Fruit fly (Drosophila melanogaster) whole organism, adult: Measurements from ENCODE around the gene CG10005.

Experiments
- CG11617 ChIP-seq: fragments of 200-800 bp; sonication (Bioruptor generic); optimal IDR thresholded peaks from 2 replicates; lab custom pipeline; 2017; ENCODE audit warnings: mild to moderate bottlenecking, missing biosample characterization, missing genetic modification reagents, missing genetic modification characterization
- CG12768 ChIP-seq: fragments of 200-800 bp; sonication (Bioruptor generic); optimal IDR thresholded peaks from 2 replicates; lab custom pipeline; 2017; ENCODE audit warnings: missing biosample characterization, missing genetic modification characterization, mild to moderate bottlenecking, moderate library complexity, missing genetic modification reagents
- CG14711 ChIP-seq: fragments of 200-800 bp; sonication (Bioruptor generic); optimal IDR thresholded peaks from 2 replicates; lab custom pipeline; 2018; ENCODE audit warnings: missing biosample characterization, mild to moderate bottlenecking, missing genetic modification characterization, moderate library complexity
- CG1620 ChIP-seq: fragments of 200-800 bp; sonication (Bioruptor generic); optimal IDR thresholded peaks from 2 replicates; lab custom pipeline; 2016; ENCODE audit warnings: missing biosample characterization, missing genetic modification characterization
- CG33017 ChIP-seq: fragments of 200-800 bp; sonication (Bioruptor generic); optimal IDR thresholded peaks from 2 replicates; lab custom pipeline; 2018; ENCODE audit warnings: missing biosample characterization, mild to moderate bottlenecking, missing genetic modification characterization, moderate library complexity
- CG5204 ChIP-seq: fragments of 200-800 bp; sonication (Bioruptor generic); optimal IDR thresholded peaks from 2 replicates; lab custom pipeline; 2016; ENCODE audit warnings: missing biosample characterization, missing genetic modification characterization
- CG7045 ChIP-seq: fragments of 200-800 bp; sonication (Bioruptor generic); optimal IDR thresholded peaks from 2 replicates; lab custom pipeline; 2017; ENCODE audit warnings: missing biosample characterization, mild to moderate bottlenecking, missing genetic modification characterization
- CG7101 ChIP-seq: fragments of 200-800 bp; sonication (Bioruptor generic); optimal IDR thresholded peaks from 2 replicates; lab custom pipeline; 2018; ENCODE audit warnings: missing biosample characterization, mild to moderate bottlenecking, missing genetic modification characterization, moderate library complexity
- Clk ChIP-seq: fragments of 200-800 bp; sonication (Bioruptor generic); optimal IDR thresholded peaks from 2 replicates; lab custom pipeline; 2017; ENCODE audit warnings: missing biosample characterization, missing genetic modification characterization
- Crg-1 ChIP-seq: fragments of 200-800 bp; sonication (Bioruptor generic); optimal IDR thresholded peaks from 2 replicates; lab custom pipeline; 2016; ENCODE audit warnings: missing biosample characterization, missing genetic modification characterization
- Hr96 ChIP-seq: fragments of 200-800 bp; sonication (Bioruptor generic); optimal IDR thresholded peaks from 2 replicates; lab custom pipeline; 2016; ENCODE audit warnings: missing biosample characterization, missing genetic modification characterization
- Mnt ChIP-seq: fragments of 200-800 bp; sonication (Bioruptor generic); optimal IDR thresholded peaks from 2 replicates; lab custom pipeline; 2016; ENCODE audit warnings: missing biosample characterization, mild to moderate bottlenecking, missing genetic modification characterization
- bab1 ChIP-seq: fragments of 200-800 bp; sonication (Bioruptor generic); optimal IDR thresholded peaks from 3 replicates; lab custom pipeline; 2019; ENCODE audit warnings: missing biosample characterization, mild to moderate bottlenecking, missing genetic modification characterization, moderate library complexity
- cic ChIP-seq: fragments of 200-800 bp; sonication (Bioruptor generic); optimal IDR thresholded peaks from 2 replicates; lab custom pipeline; 2017; ENCODE audit warnings: missing biosample characterization, mild to moderate bottlenecking, missing genetic modification characterization, moderate library complexity
- cnc ChIP-seq, 2 experiments: fragments of >200 bp; optimal IDR thresholded peaks; 2 replicates each; lab custom pipeline; 2017
- kay ChIP-seq: fragments of 200-800 bp; sonication (Bioruptor generic); peaks from one replicate; lab custom pipeline; 2016; ENCODE audit warnings: missing biosample characterization, missing genetic modification characterization, borderline replicate concordance
- ovo ChIP-seq: fragments of 200-800 bp; sonication (Bioruptor generic); optimal IDR thresholded peaks from 2 replicates; lab custom pipeline; 2016; ENCODE audit warnings: missing biosample characterization, missing genetic modification characterization
- pad ChIP-seq: fragments of 200-800 bp; sonication (Bioruptor generic); optimal IDR thresholded peaks from 3 replicates; lab custom pipeline; 2017; ENCODE audit warnings: missing biosample characterization, missing genetic modification characterization, mild to moderate bottlenecking, moderate library complexity, missing genetic modification reagents
- tj ChIP-seq: fragments of 200-800 bp; sonication (Bioruptor generic); optimal IDR thresholded peaks from 3 replicates; lab custom pipeline; 2017; ENCODE audit warnings: missing biosample characterization, mild to moderate bottlenecking, missing genetic modification characterization, moderate library complexity
- toe ChIP-seq: fragments of 200-800 bp; sonication (Bioruptor generic); optimal IDR thresholded peaks from 2 replicates; lab custom pipeline; 2016; ENCODE audit warnings: missing biosample characterization, missing genetic modification characterization

CG10005 gene

DNA sequence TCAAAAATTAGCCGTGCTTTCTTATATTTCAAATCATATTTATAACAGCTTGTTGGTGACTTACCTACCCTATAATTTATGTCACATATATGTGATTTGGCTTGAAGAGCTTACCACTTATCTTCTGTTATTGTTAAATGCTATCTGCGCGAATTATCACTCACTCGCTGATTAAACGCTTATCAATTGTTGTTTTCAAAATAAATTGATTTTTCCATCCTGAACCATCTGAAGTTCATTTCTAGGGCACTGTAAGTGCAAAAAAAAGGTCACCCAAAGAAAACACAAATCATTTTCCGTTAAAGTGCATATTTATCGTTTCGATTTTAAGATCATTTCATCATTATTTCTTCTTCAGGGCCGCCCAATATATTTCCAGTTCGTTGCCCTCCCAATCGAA, 1.3 kb upstream of the CG10005 start:
- TF ChIP-seq CG5204 (no peak), CG14711 (tag; lab: Kevin White, UChicago) (no peak), ovo (no peak), CG1620 (GFP tag; lab: Kevin White, UChicago) (no peak), kay (GFP tag; lab: Kevin White, UChicago) (peak; percentile 37)

DNA sequence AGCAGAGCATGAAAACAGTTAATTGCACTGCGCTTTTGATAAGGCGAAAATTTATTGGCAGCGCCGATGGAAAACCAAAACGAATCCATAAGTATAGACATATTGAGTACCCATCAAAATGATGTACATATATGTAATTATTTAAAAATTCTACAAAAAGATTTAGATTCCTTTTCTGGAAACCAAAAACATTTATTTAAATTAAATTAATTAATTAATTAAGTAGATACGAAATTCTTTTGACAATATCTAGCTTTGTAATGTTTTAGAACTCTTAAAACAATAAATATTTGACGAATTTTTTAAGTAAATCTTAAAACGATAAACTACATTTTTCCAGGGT, 310 bp upstream of the CG10005 start:
- TF ChIP-seq CG7101 (tag; lab: Kevin White, UChicago) = no peak
- no peak for TF ChIP-seq CG12768 (GFP tag; lab: Kevin White, UChicago)
- TF ChIP-seq Crg-1 (GFP tag; lab: Kevin White, UChicago) = no peak
- TF ChIP-seq kay (GFP tag; lab: Kevin White, UChicago) = peak; percentile 70

- TF ChIP-seq CG7101 (tag; lab: Kevin White, UChicago) (peak; percentile 31), CG1620 (GFP tag; lab: Kevin White, UChicago) (no peak), Crg-1 (GFP tag; lab: Kevin White, UChicago) (no peak), Hr96 (GFP tag; lab: Kevin White, UChicago) (no peak), CG14711 (tag; lab: Kevin White, UChicago) (peak; percentile 32), CG33017 (tag; lab: Kevin White, UChicago) (peak; percentile 16), CG7045 (GFP tag; lab: Kevin White, UChicago) (no peak), toe (GFP tag; lab: Kevin White, UChicago) (no peak), CG12768 (GFP tag; lab: Kevin White, UChicago) (peak; percentile 42), Mnt (GFP tag; lab: Kevin White, UChicago) (peak; percentile 43), pad (GFP tag; lab: Kevin White, UChicago) (no peak), bab1 (peak; percentile 40), tj (peak; percentile 52), CG5204 (no peak), cic (peak; percentile 49), Clk (no peak), ovo (peak; percentile 33)
These were observed 2.4 kb downstream of the CG10005 start, which contains the start of gene Tango9 for dm6 chr3R:11974631-11975030. Tango9 (minus strand) TSS chr3R:11974910.

DNA sequence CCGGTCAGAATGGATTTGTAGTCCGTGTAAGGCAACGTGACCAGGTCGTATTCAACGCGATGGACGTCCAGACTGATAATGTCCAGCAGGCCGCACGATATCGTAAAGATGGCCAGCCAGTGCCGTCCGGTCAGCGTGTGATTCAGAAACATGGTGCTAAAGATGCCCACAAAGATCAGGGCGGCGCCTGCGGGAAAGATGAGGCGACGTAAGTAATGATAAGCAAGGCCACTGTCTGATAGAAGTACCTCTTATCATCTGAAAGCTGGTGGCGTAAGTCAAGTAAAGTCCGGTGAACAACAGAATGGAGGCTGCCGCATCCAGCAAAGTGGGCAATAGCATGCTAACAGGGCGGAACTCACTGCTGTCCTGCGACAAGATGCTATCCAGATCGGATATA, 3.2 kb downstream of the CG10005 start:
- no peak for TF ChIP-seq bab1
- TF ChIP-seq CG11617 (GFP tag; lab: Kevin White, UChicago) = no peak
- no peak for TF ChIP-seq cic
- no peak for TF ChIP-seq Hr96 (GFP tag; lab: Kevin White, UChicago)
- no peak for TF ChIP-seq pad (GFP tag; lab: Kevin White, UChicago)
- no peak for TF ChIP-seq Mnt (GFP tag; lab: Kevin White, UChicago)
- TF ChIP-seq CG12768 (GFP tag; lab: Kevin White, UChicago) = no peak
- no peak for TF ChIP-seq ovo
- TF ChIP-seq CG7045 (GFP tag; lab: Kevin White, UChicago) = no peak
- no peak for TF ChIP-seq CG7101 (tag; lab: Kevin White, UChicago)
- no peak for TF ChIP-seq tj
- TF ChIP-seq CG5204 = no peak
- no peak for TF ChIP-seq CG1620 (GFP tag; lab: Kevin White, UChicago)
- no peak for TF ChIP-seq Crg-1 (GFP tag; lab: Kevin White, UChicago)
- no peak for TF ChIP-seq CG14711 (tag; lab: Kevin White, UChicago)

DNA sequence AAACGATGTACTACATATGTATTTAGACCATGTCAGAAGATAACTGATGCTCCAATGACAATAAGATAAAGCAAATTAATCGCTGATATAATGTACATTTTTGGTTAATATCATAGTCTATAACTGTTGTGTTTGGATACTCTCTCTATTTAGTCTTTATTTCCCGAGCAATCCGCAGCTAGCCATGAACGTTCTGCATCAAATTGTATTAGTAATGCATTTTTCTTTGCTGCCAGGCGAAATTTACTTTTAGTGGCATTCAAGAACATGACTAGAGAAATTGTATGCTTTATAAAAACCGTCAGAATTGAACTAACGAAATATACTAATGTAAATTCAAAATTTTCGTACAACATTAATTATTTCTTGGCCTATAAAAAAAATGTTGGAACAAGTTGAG, 5.6 kb downstream of the CG10005 start, which contains the start of gene GC2:
Gene GC2, plus strand, starts transcription at position 301 of the 400 bp plus-strand sequence.
- no peak for TF ChIP-seq Hr96 (GFP tag; lab: Kevin White, UChicago)
- no peak for TF ChIP-seq pad (GFP tag; lab: Kevin White, UChicago)
- no peak for TF ChIP-seq CG7045 (GFP tag; lab: Kevin White, UChicago)
- no peak for TF ChIP-seq kay (GFP tag; lab: Kevin White, UChicago)
- no peak for TF ChIP-seq CG33017 (tag; lab: Kevin White, UChicago)
- TF ChIP-seq tj = no peak
- no peak for TF ChIP-seq Mnt (GFP tag; lab: Kevin White, UChicago)
- TF ChIP-seq ovo = no peak
- TF ChIP-seq CG1620 (GFP tag; lab: Kevin White, UChicago) = no peak
- no peak for TF ChIP-seq CG14711 (tag; lab: Kevin White, UChicago)
- no peak for TF ChIP-seq CG7101 (tag; lab: Kevin White, UChicago)
- no peak for TF ChIP-seq Crg-1 (GFP tag; lab: Kevin White, UChicago)
- TF ChIP-seq bab1 = no peak

- TF ChIP-seq ovo (no peak), CG33017 (tag; lab: Kevin White, UChicago) (peak; percentile 46), Mnt (GFP tag; lab: Kevin White, UChicago) (no peak), CG7045 (GFP tag; lab: Kevin White, UChicago) (peak; percentile 15), Clk (no peak), bab1 (no peak), cic (peak; percentile 38), Crg-1 (GFP tag; lab: Kevin White, UChicago) (no peak), CG14711 (tag; lab: Kevin White, UChicago) (peak; percentile 17), cnc (optimal IDR thresholded peaks at IDR 0.05; lab: Kevin White, UChicago) (no peak), CG1620 (GFP tag; lab: Kevin White, UChicago) (no peak), toe (GFP tag; lab: Kevin White, UChicago) (peak; percentile 6), kay (GFP tag; lab: Kevin White, UChicago) (no peak), CG11617 (GFP tag; lab: Kevin White, UChicago) (peak; percentile 29), CG5204 (peak; percentile 3), pad (GFP tag; lab: Kevin White, UChicago) (no peak), CG7101 (tag; lab: Kevin White, UChicago) (peak; percentile 48), CG12768 (GFP tag; lab: Kevin White, UChicago) (peak; percentile 8), tj (no peak), Hr96 (GFP tag; lab: Kevin White, UChicago) (peak; percentile 25)
These were observed 7.8 kb downstream of the CG10005 start for dm6 chr3R:11969217-11969616.
